Worm (Caenorhabditis elegans): Measurements from ENCODE around the gene F32A5.4.
A peak's percentile ranks its signal among the peaks of the same experiment; 100 is the strongest.

The F32A5.4 gene

ce11 chrII:7231951-7232350 lies 3.0 kb downstream of the F32A5.4 start:
- TF ChIP-seq nhr-90 (tag; optimal IDR thresholded peaks at IDR 0.05) (no peak), F10E7.11 (tag; optimal IDR thresholded peaks at IDR 0.05) (no peak), snpc-1.1 (tag; optimal IDR thresholded peaks at IDR 0.05; ENCODE audit: insufficient read depth) (peak; percentile 89), attf-3 (GFP tag; conservative IDR thresholded peaks at IDR 0.05) (no peak), ceh-40 (GFP tag; IDR thresholded peaks at IDR 0.05) (no peak), snpc-4 (GFP tag; optimal IDR thresholded peaks at IDR 0.05) (peak; percentile 81), snpc-4 (tag; optimal IDR thresholded peaks at IDR 0.05) (peak; percentile 90 to 93 (median 91)), athp-1 (tag; optimal IDR thresholded peaks at IDR 0.05) (no peak), D2030.7 (GFP tag; IDR thresholded peaks at IDR 0.05) (0 out of 2 replicates have a peak, but pooled peaks have one; percentile 21), cebp-2 (GFP tag; IDR thresholded peaks at IDR 0.05) (no peak), C17E4.6 (GFP tag; IDR thresholded peaks at IDR 0.05) (no peak), aptf-2 (GFP tag; conservative IDR thresholded peaks at IDR 0.05) (no peak), K11D2.4 (GFP tag; IDR thresholded peaks at IDR 0.05) (no peak), K12H6.12 (tag; optimal IDR thresholded peaks at IDR 0.05) (no peak), rpc-1 (optimal IDR thresholded peaks at IDR 0.05) (no peak), rpc-1 (tag; optimal IDR thresholded peaks at IDR 0.05) (peak; percentile 25), zfh-2 (GFP tag; conservative IDR thresholded peaks at IDR 0.05) (no peak), snpc-1.3 (tag; optimal IDR thresholded peaks at IDR 0.05; ENCODE audit: insufficient read depth) (no peak), nhr-179 (tag; optimal IDR thresholded peaks at IDR 0.05) (no peak), egl-18 (GFP tag; IDR thresholded peaks at IDR 0.05) (no peak), T26A5.8 (tag; optimal IDR thresholded peaks at IDR 0.05) (no peak), hsf-1 (GFP tag; IDR thresholded peaks at IDR 0.05) (no peak), tlf-1 (GFP tag; optimal IDR thresholded peaks at IDR 0.05) (no peak), snpc-3.4 (tag; optimal IDR thresholded peaks at IDR 0.05) (peak; percentile 15), unc-130 (GFP tag; optimal IDR thresholded peaks at IDR 0.05) (no peak), F37B4.10 (GFP tag; IDR thresholded peaks at IDR 0.05) (no peak), hmg-1.2 (GFP tag; IDR thresholded peaks at IDR 0.05) (peak; percentile 76), tbp1 (GFP tag; optimal IDR thresholded peaks at IDR 0.05) (peak; percentile 68), ceh-27 (GFP tag; optimal IDR thresholded peaks at IDR 0.05) (no peak), him-1 (tag; optimal IDR thresholded peaks at IDR 0.05) (peak; percentile 35)

- no peak for TF ChIP-seq F57C9.4 (tag; optimal IDR thresholded peaks at IDR 0.05)
- no peak for TF ChIP-seq hlh-12 (tag; optimal IDR thresholded peaks at IDR 0.05)
- peak; percentile 52 for TF ChIP-seq nhr-80 (tag; optimal IDR thresholded peaks at IDR 0.05)
- no peak for TF ChIP-seq F52B5.7 (tag; optimal IDR thresholded peaks at IDR 0.05)
- no peak for TF ChIP-seq egl-18 (GFP tag; IDR thresholded peaks at IDR 0.05)
- no peak for TF ChIP-seq ztf-28 (GFP tag; IDR thresholded peaks at IDR 0.05)
These were observed 3.6 kb downstream of the F32A5.4 start, which contains the start of gene ctsa-3.1 for ce11 chrII:7232517-7232916. Gene ctsa-3.1 (plus strand): TSS chrII:7232853.

- TF ChIP-seq nhr-80 (tag; optimal IDR thresholded peaks at IDR 0.05) = peak; percentile 28
- TF ChIP-seq snpc-4 (GFP tag; optimal IDR thresholded peaks at IDR 0.05) = no peak
- no peak for TF ChIP-seq snpc-4 (tag; optimal IDR thresholded peaks at IDR 0.05)
These were observed 4.3 kb downstream of the F32A5.4 start for ce11 chrII:7233274-7233673.

- TF ChIP-seq nhr-179 (tag; optimal IDR thresholded peaks at IDR 0.05) (no peak), lin-40 (tag; optimal IDR thresholded peaks at IDR 0.05) (no peak), ztf-22 (GFP tag; optimal IDR thresholded peaks at IDR 0.05) (no peak), ztf-18 (tag; optimal IDR thresholded peaks at IDR 0.05) (no peak), snpc-1.3 (tag; optimal IDR thresholded peaks at IDR 0.05; ENCODE audit: insufficient read depth) (no peak), ets-4 (GFP tag; optimal IDR thresholded peaks at IDR 0.05) (no peak), madf-8 (GFP tag; conservative IDR thresholded peaks at IDR 0.05) (no peak), rec-8 (tag; optimal IDR thresholded peaks at IDR 0.05) (no peak), mes-4 (tag; optimal IDR thresholded peaks at IDR 0.05) (no peak), nfya-1 (tag; optimal IDR thresholded peaks at IDR 0.05; ENCODE audit: borderline replicate concordance, insufficient read depth) (no peak), ceh-100 (GFP tag; IDR thresholded peaks at IDR 0.05) (no peak), nhr-80 (tag; optimal IDR thresholded peaks at IDR 0.05) (peak; percentile 83), mel-28 (tag; optimal IDR thresholded peaks at IDR 0.05; ENCODE audit: borderline replicate concordance) (no peak), cebp-2 (GFP tag; IDR thresholded peaks at IDR 0.05) (no peak), hlh-26 (GFP tag; conservative IDR thresholded peaks at IDR 0.05) (no peak)
These were observed 8.0 kb downstream of the F32A5.4 start for ce11 chrII:7236937-7237336.
